Fruit fly (Drosophila melanogaster): ENCODE data around the gene CG18749.

- TF ChIP-seq CG8478 (optimal IDR thresholded peaks at IDR 0.05) (no peak), CTCF (optimal IDR thresholded peaks at IDR 0.05) (peak; percentile 38 to 55)
These were observed 25.9 kb downstream of the CG18749 start, which contains the start of gene CG9630 for dm6 chr3R:8269740-8270139.
